Fruit fly (Drosophila melanogaster): Measurements from ENCODE around the gene Rpn3.

Rpn3 gene

DNA sequence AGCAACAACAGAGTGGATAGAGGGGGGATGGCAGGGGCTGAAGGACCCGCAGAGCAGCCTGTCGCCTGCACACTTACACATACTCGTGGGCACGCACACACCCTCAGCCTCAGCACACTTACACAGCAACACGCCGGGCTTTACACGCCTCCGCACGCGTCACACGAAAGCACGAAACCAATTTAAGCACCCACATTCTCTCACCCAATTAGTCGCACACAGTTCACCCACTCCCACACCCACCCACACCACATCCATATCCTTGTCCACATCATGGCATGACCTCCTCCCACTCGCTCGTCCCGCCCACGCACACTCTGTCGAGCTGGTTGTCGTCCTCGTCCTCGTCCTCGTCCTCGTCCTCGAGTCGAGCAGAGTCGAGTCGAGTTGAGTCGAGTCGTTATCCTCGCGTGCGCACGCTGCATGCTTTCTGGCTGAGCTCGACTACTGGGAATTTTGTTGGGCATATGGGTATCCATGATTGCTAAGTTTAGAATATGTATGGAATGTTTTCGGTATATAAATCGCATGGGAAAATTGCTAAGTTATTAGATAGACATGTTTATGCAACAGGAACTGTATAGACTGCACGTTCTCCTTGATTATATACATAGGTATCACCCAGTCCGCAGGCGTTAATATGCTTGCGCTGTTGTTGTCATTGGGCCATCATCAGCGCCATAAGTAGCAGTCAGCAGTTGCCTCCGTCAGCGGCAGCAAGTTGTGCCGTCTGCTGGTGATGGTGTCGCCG is 39.5 kb upstream of the Rpn3 start (continued):
- TF ChIP-seq aop (GFP tag; IDR thresholded peaks at IDR 0.05), result no peak
- TF ChIP-seq Neu2 (GFP tag; optimal IDR thresholded peaks at IDR 0.05; ENCODE audit: borderline replicate concordance), result no peak
- peak; percentile 80 for TF ChIP-seq CHES-1-like (GFP tag; optimal IDR thresholded peaks at IDR 0.05)
- TF ChIP-seq CG11504 (tag; optimal IDR thresholded peaks at IDR 0.05), result peak; percentile 81
- peak; percentile 27 for TF ChIP-seq CG17186 (GFP tag; optimal IDR thresholded peaks at IDR 0.05)
- peak; percentile 59 for TF ChIP-seq HmgD (GFP tag; optimal IDR thresholded peaks at IDR 0.05)
- peak; percentile 54 for TF ChIP-seq dm (GFP tag; optimal IDR thresholded peaks at IDR 0.05)
- TF ChIP-seq tll (GFP tag; optimal IDR thresholded peaks at IDR 0.05), result no peak
- peak; percentile 85 for TF ChIP-seq CG6689 (GFP tag; IDR thresholded peaks at IDR 0.05)
- peak; percentile 63 for TF ChIP-seq CG15514 (GFP tag; optimal IDR thresholded peaks at IDR 0.05)
- no peak for TF ChIP-seq Lpt (GFP tag; optimal IDR thresholded peaks at IDR 0.05)
- TF ChIP-seq sna (GFP tag; IDR thresholded peaks at IDR 0.05; ENCODE audit: partially characterized antibody), result no peak
- TF ChIP-seq oc (tag; optimal IDR thresholded peaks at IDR 0.05), result peak; percentile 57
- TF ChIP-seq sens (GFP tag), result peak; percentile 95
- TF ChIP-seq shn (GFP tag; optimal IDR thresholded peaks at IDR 0.05), result peak; percentile 76
- no peak for TF ChIP-seq bbx (GFP tag; IDR thresholded peaks at IDR 0.05; ENCODE audit: partially characterized antibody)
- TF ChIP-seq lab (GFP tag; optimal IDR thresholded peaks at IDR 0.05), result peak; percentile 92
- no peak for TF ChIP-seq CG4707 (GFP tag; optimal IDR thresholded peaks at IDR 0.05)
- peak; percentile 83 for TF ChIP-seq CG15269 (tag; optimal IDR thresholded peaks at IDR 0.05)
- peak; percentile 90 for TF ChIP-seq CG2678 (tag; optimal IDR thresholded peaks at IDR 0.05)
- peak; percentile 71; the same call in 2 of the 3 replicates for TF ChIP-seq so (GFP tag; IDR thresholded peaks at IDR 0.05)
- peak; percentile 22 for TF ChIP-seq fd64A (GFP tag; optimal IDR thresholded peaks at IDR 0.05)
- peak; percentile 58; the same call in 1 of the 2 replicates for TF ChIP-seq sim (GFP tag; IDR thresholded peaks at IDR 0.05)
- TF ChIP-seq btn (GFP tag; optimal IDR thresholded peaks at IDR 0.05), result peak; percentile 15
- peak; percentile 5 for TF ChIP-seq zen (tag; optimal IDR thresholded peaks at IDR 0.05)
- TF ChIP-seq psq (GFP tag; optimal IDR thresholded peaks at IDR 0.05), result no peak
- TF ChIP-seq CG9215 (GFP tag; IDR thresholded peaks at IDR 0.05), result peak; percentile 78
- 0 out of 2 replicates have a peak, but pooled peaks have one; percentile 23 for TF ChIP-seq CG17612 (GFP tag; IDR thresholded peaks at IDR 0.05)
- peak; percentile 75 for TF ChIP-seq CG3847 (GFP tag; IDR thresholded peaks at IDR 0.05)
- peak; percentile 45 for TF ChIP-seq corto (GFP tag; optimal IDR thresholded peaks at IDR 0.05)
- TF ChIP-seq CG7963 (GFP tag; IDR thresholded peaks at IDR 0.05; ENCODE audit: partially characterized antibody), result no peak
- peak; percentile 86 for TF ChIP-seq Antp (GFP tag; optimal IDR thresholded peaks at IDR 0.05)
- peak; percentile 86 for TF ChIP-seq ken (GFP tag; IDR thresholded peaks at IDR 0.05)
- TF ChIP-seq tna (GFP tag; IDR thresholded peaks at IDR 0.05; ENCODE audit: partially characterized antibody), result no peak
- TF ChIP-seq gcm (GFP tag; optimal IDR thresholded peaks at IDR 0.05), result peak; percentile 19
- peak; percentile 84 for TF ChIP-seq bcd (GFP tag; optimal IDR thresholded peaks at IDR 0.05)
- peak; percentile 79 for TF ChIP-seq chm (GFP tag; IDR thresholded peaks at IDR 0.05)
- no peak for TF ChIP-seq CG15073 (GFP tag; optimal IDR thresholded peaks at IDR 0.05)
- no peak for TF ChIP-seq B-H2 (GFP tag; optimal IDR thresholded peaks at IDR 0.05)
- TF ChIP-seq Hand (GFP tag; optimal IDR thresholded peaks at IDR 0.05), result peak; percentile 88
- no peak for TF ChIP-seq fru (optimal IDR thresholded peaks at IDR 0.05)
- peak; percentile 3 for TF ChIP-seq disco-r (GFP tag; optimal IDR thresholded peaks at IDR 0.05)
- TF ChIP-seq Eip74EF (GFP tag; optimal IDR thresholded peaks at IDR 0.05), result peak in 1 of 2 experiments; percentile 53
- peak; percentile 67 for TF ChIP-seq CG1602 (GFP tag; optimal IDR thresholded peaks at IDR 0.05)
- TF ChIP-seq Hr39 (optimal IDR thresholded peaks at IDR 0.05), result no peak
- TF ChIP-seq CG14667 (GFP tag; IDR thresholded peaks at IDR 0.05), result peak; percentile 69
- no peak for TF ChIP-seq cato (GFP tag; optimal IDR thresholded peaks at IDR 0.05; ENCODE audit: borderline replicate concordance)
- no peak for TF ChIP-seq zf30C (GFP tag; optimal IDR thresholded peaks at IDR 0.05)
- peak; percentile 95 for TF ChIP-seq row (GFP tag; IDR thresholded peaks at IDR 0.05)
